Fruit fly (Drosophila melanogaster) whole organism, embryonic: ENCODE results near the gene pan.
A peak's percentile ranks its signal among the peaks of the same experiment; 100 is the strongest.

Experiments
- Asciz ChIP-seq: fragments of 200-800 bp; sonication (Bioruptor generic); optimal IDR thresholded peaks from 2 replicates; lab custom pipeline; 2017; ENCODE audit warnings: missing biosample characterization, mild to moderate bottlenecking, missing genetic modification characterization, missing genetic modification reagents
- BEAF-32 ChIP-seq: fragments of 200-800 bp; sonication (Bioruptor generic); optimal IDR thresholded peaks from 3 replicates; lab custom pipeline; 2017; ENCODE audit warnings: missing biosample characterization, missing genetic modification characterization, mild to moderate bottlenecking, moderate library complexity, missing genetic modification reagents
- BtbVII ChIP-seq: fragments of 200-800 bp; sonication (Bioruptor generic); optimal IDR thresholded peaks from 3 replicates; lab custom pipeline; 2017; ENCODE audit warnings: missing biosample characterization, mild to moderate bottlenecking, missing genetic modification characterization
- CG10274 ChIP-seq: fragments of 200-800 bp; sonication (Bioruptor generic); optimal IDR thresholded peaks from 3 replicates; lab custom pipeline; 2017; ENCODE audit warnings: missing biosample characterization, mild to moderate bottlenecking, missing genetic modification characterization
- CG10462 ChIP-seq: fragments of 200-800 bp; sonication (Bioruptor generic); optimal IDR thresholded peaks from 2 replicates; lab custom pipeline; 2016; ENCODE audit warnings: missing biosample characterization, missing genetic modification characterization
- CG11560 ChIP-seq: fragments of 200-800 bp; sonication (Bioruptor generic); IDR thresholded peaks from 3 replicates; pipeline ENCODE4 v1.3.6; 2022; ENCODE audit warnings: missing biosample characterization, missing genetic modification characterization
- CG11695 ChIP-seq: fragments of 200-800 bp; sonication (Bioruptor generic); IDR thresholded peaks from 3 replicates; pipeline ENCODE4 v1.3.6; 2022; ENCODE audit warnings: missing biosample characterization, missing genetic modification characterization
- CG11723 ChIP-seq: fragments of 200-800 bp; sonication (Bioruptor generic); optimal IDR thresholded peaks from 2 replicates; lab custom pipeline; 2017; ENCODE audit warnings: missing biosample characterization, mild to moderate bottlenecking, missing genetic modification characterization
- CG13894 ChIP-seq: fragments of 200-800 bp; sonication (Bioruptor generic); optimal IDR thresholded peaks from 3 replicates; lab custom pipeline; 2018; ENCODE audit warnings: missing biosample characterization, mild to moderate bottlenecking, missing genetic modification characterization, moderate library complexity
- CG14860 ChIP-seq: fragments of 200-800 bp; sonication (Bioruptor generic); IDR thresholded peaks from 3 replicates; pipeline ENCODE4 v1.3.6; 2022; ENCODE audit warnings: missing biosample characterization, missing genetic modification characterization; ENCODE audit not compliant: partially characterized antibody
- CG15073 ChIP-seq: fragments of 200-800 bp; sonication (Bioruptor generic); optimal IDR thresholded peaks from 2 replicates; lab custom pipeline; 2016; ENCODE audit warnings: missing biosample characterization, missing genetic modification characterization
- CG15514 ChIP-seq: fragments of 200-800 bp; sonication (Bioruptor generic); optimal IDR thresholded peaks from 3 replicates; lab custom pipeline; 2017; ENCODE audit warnings: missing biosample characterization, missing genetic modification characterization, mild to moderate bottlenecking, moderate library complexity, missing genetic modification reagents
- CG17186 ChIP-seq: fragments of 200-800 bp; sonication (Bioruptor generic); optimal IDR thresholded peaks from 3 replicates; lab custom pipeline; 2017; ENCODE audit warnings: missing biosample characterization, missing genetic modification reagents, missing genetic modification characterization
- CG2116 ChIP-seq: fragments of 200-800 bp; sonication (Bioruptor generic); optimal IDR thresholded peaks from 3 replicates; lab custom pipeline; 2018; ENCODE audit warnings: missing biosample characterization, mild to moderate bottlenecking, missing genetic modification characterization
- CG2129 ChIP-seq: fragments of 200-800 bp; sonication (Bioruptor generic); IDR thresholded peaks from 2 replicates; pipeline ENCODE4 v1.3.6; 2022; ENCODE audit warnings: missing biosample characterization, missing genetic modification characterization; ENCODE audit not compliant: partially characterized antibody
- CG31441 ChIP-seq: fragments of 200-800 bp; sonication (Bioruptor generic); IDR thresholded peaks from 2 replicates; pipeline ENCODE4 v1.3.6; 2022; ENCODE audit warnings: missing biosample characterization, missing genetic modification characterization
- CG34376 ChIP-seq: fragments of 200-800 bp; sonication (Bioruptor generic); optimal IDR thresholded peaks from 2 replicates; lab custom pipeline; 2018; ENCODE audit warnings: missing biosample characterization, mild to moderate bottlenecking, missing genetic modification characterization
- CG4328 ChIP-seq: fragments of 200-800 bp; sonication (Bioruptor generic); optimal IDR thresholded peaks from 3 replicates; lab custom pipeline; 2017; ENCODE audit warnings: missing biosample characterization, missing genetic modification reagents, missing genetic modification characterization
- CG4424 ChIP-seq: fragments of 200-800 bp; sonication (Bioruptor generic); optimal IDR thresholded peaks from 3 replicates; lab custom pipeline; 2016; ENCODE audit warnings: missing biosample characterization, missing genetic modification characterization
- CG5953 ChIP-seq: fragments of 200-800 bp; sonication (Bioruptor generic); IDR thresholded peaks from 2 replicates; pipeline ENCODE4 v1.3.6; 2022; ENCODE audit warnings: missing biosample characterization, missing genetic modification characterization
- CG6272 ChIP-seq: fragments of 200-800 bp; sonication (Bioruptor generic); IDR thresholded peaks from 2 replicates; pipeline ENCODE4 v1.3.6; 2022; ENCODE audit warnings: missing biosample characterization, missing genetic modification characterization
- CG7786 ChIP-seq: fragments of 200-800 bp; sonication (Bioruptor generic); optimal IDR thresholded peaks from 2 replicates; lab custom pipeline; 2016; ENCODE audit warnings: missing biosample characterization, missing genetic modification characterization
- Dek ChIP-seq: fragments of 200-800 bp; sonication (Bioruptor generic); optimal IDR thresholded peaks from 3 replicates; lab custom pipeline; 2019; ENCODE audit warnings: missing biosample characterization, mild to moderate bottlenecking, missing genetic modification characterization, moderate library complexity
- E2f1 ChIP-seq: fragments of 200-800 bp; sonication (Bioruptor generic); IDR thresholded peaks from 2 replicates; pipeline ENCODE4 v1.3.6; 2022; ENCODE audit warnings: missing biosample characterization, missing genetic modification characterization
- HmgD ChIP-seq: fragments of 200-800 bp; sonication (Bioruptor generic); optimal IDR thresholded peaks from 3 replicates; lab custom pipeline; 2016; ENCODE audit warnings: missing biosample characterization, missing genetic modification characterization
- Med ChIP-seq: fragments of 200-800 bp; sonication (Bioruptor generic); peaks from one replicate; lab custom pipeline; 2016; ENCODE audit warnings: missing biosample characterization, missing genetic modification characterization, mild to moderate bottlenecking, inconsistent platforms, moderate library complexity
- Nf-YA ChIP-seq: fragments of 200-800 bp; sonication (Bioruptor generic); IDR thresholded peaks from 2 replicates; pipeline ENCODE4 v1.3.6; 2022; ENCODE audit warnings: missing biosample characterization, missing genetic modification characterization
- Oaz ChIP-seq: fragments of 200-800 bp; sonication (Bioruptor generic); IDR thresholded peaks from 2 replicates; pipeline ENCODE4 v1.3.6; 2022; ENCODE audit warnings: missing biosample characterization, missing genetic modification characterization
- Trl ChIP-seq, 3 experiments: fragments of >200 bp in 2 of 3; fragments of 200-800 bp in 1 of 3; sonication (Bioruptor generic) in 1 of 3; optimal IDR thresholded peaks; 2 replicates in 1 of 3; 3 replicates in 2 of 3; lab custom pipeline; 2016 to 2017; ENCODE audit warnings: missing biosample characterization in 1 of 3, missing genetic modification characterization in 1 of 3
- al ChIP-seq: fragments of 200-800 bp; sonication (Bioruptor generic); IDR thresholded peaks from 2 replicates; pipeline ENCODE4 v1.3.6; 2022; ENCODE audit warnings: missing biosample characterization, missing genetic modification characterization
- bcd ChIP-seq: fragments of 200-800 bp; sonication (Bioruptor generic); optimal IDR thresholded peaks from 2 replicates; lab custom pipeline; 2017; ENCODE audit warnings: missing biosample characterization, mild to moderate bottlenecking, missing genetic modification characterization
- corto ChIP-seq: fragments of 200-800 bp; sonication (Bioruptor generic); optimal IDR thresholded peaks from 2 replicates; lab custom pipeline; 2016; ENCODE audit warnings: missing biosample characterization, mild to moderate bottlenecking, missing genetic modification characterization, moderate library complexity
- crc ChIP-seq: fragments of 200-800 bp; sonication (Bioruptor generic); optimal IDR thresholded peaks from 2 replicates; lab custom pipeline; 2016; ENCODE audit warnings: missing biosample characterization, missing genetic modification characterization
- fd3F ChIP-seq: fragments of 200-800 bp; sonication (Bioruptor generic); optimal IDR thresholded peaks from 2 replicates; lab custom pipeline; 2018; ENCODE audit warnings: missing biosample characterization, mild to moderate bottlenecking, missing genetic modification characterization, moderate library complexity
- fu2 ChIP-seq: fragments of 200-800 bp; sonication (Bioruptor generic); optimal IDR thresholded peaks from 2 replicates; lab custom pipeline; 2016; ENCODE audit warnings: missing biosample characterization, missing genetic modification characterization
- gcm2 ChIP-seq: fragments of 200-800 bp; sonication (Bioruptor generic); optimal IDR thresholded peaks from 2 replicates; lab custom pipeline; 2016; ENCODE audit warnings: missing biosample characterization, missing genetic modification characterization
- gfzf ChIP-seq: fragments of 200-800 bp; sonication (Bioruptor generic); optimal IDR thresholded peaks from 2 replicates; lab custom pipeline; 2016; ENCODE audit warnings: missing biosample characterization, mild to moderate bottlenecking, missing genetic modification characterization, moderate library complexity
- ham ChIP-seq: fragments of 200-800 bp; sonication (Bioruptor generic); IDR thresholded peaks from 2 replicates; pipeline ENCODE4 v1.3.6; 2022; ENCODE audit warnings: missing biosample characterization, missing genetic modification characterization
- ind ChIP-seq: fragments of 200-800 bp; sonication (Bioruptor generic); optimal IDR thresholded peaks from 3 replicates; lab custom pipeline; 2016; ENCODE audit warnings: missing biosample characterization, missing genetic modification characterization
- ken ChIP-seq: fragments of 200-800 bp; sonication (Bioruptor generic); IDR thresholded peaks from 3 replicates; pipeline ENCODE4 v1.3.6; 2022; ENCODE audit warnings: missing biosample characterization, missing genetic modification characterization
- org-1 ChIP-seq: fragments of 200-800 bp; sonication (Bioruptor generic); optimal IDR thresholded peaks from 2 replicates; lab custom pipeline; 2017; ENCODE audit warnings: missing biosample characterization, missing genetic modification characterization
- peb ChIP-seq: fragments of 200-800 bp; sonication (Bioruptor generic); IDR thresholded peaks from 2 replicates; pipeline ENCODE4 v1.3.6; 2022; ENCODE audit warnings: missing biosample characterization, missing genetic modification characterization
- pum ChIP-seq: fragments of 200-800 bp; sonication (Bioruptor generic); optimal IDR thresholded peaks from 2 replicates; lab custom pipeline; 2016; ENCODE audit warnings: missing biosample characterization, missing genetic modification characterization
- scrt ChIP-seq: fragments of 200-800 bp; sonication (Bioruptor generic); optimal IDR thresholded peaks from 2 replicates; lab custom pipeline; 2018; ENCODE audit warnings: missing biosample characterization, mild to moderate bottlenecking, missing genetic modification characterization, moderate library complexity
- sob ChIP-seq: fragments of 200-800 bp; sonication (Bioruptor generic); IDR thresholded peaks from 2 replicates; pipeline ENCODE4 v1.3.6; 2022; ENCODE audit warnings: missing biosample characterization, missing genetic modification characterization
- trh ChIP-seq: fragments of 200-800 bp; sonication (Bioruptor generic); optimal IDR thresholded peaks from 2 replicates; lab custom pipeline; 2016; ENCODE audit warnings: missing biosample characterization, missing genetic modification characterization
- vvl ChIP-seq: fragments of 200-800 bp; sonication (Bioruptor generic); IDR thresholded peaks from 2 replicates; pipeline ENCODE4 v1.3.6; 2022; ENCODE audit warnings: missing biosample characterization, missing genetic modification characterization
- wek ChIP-seq: fragments of 200-800 bp; sonication (Bioruptor generic); optimal IDR thresholded peaks from 3 replicates; lab custom pipeline; 2018; ENCODE audit warnings: missing biosample characterization, mild to moderate bottlenecking, missing genetic modification characterization, moderate library complexity
- wor ChIP-seq: fragments of 200-800 bp; sonication (Bioruptor generic); IDR thresholded peaks from 2 replicates; pipeline ENCODE4 v1.3.6; 2022; ENCODE audit warnings: missing biosample characterization, missing genetic modification characterization

The pan gene

DNA sequence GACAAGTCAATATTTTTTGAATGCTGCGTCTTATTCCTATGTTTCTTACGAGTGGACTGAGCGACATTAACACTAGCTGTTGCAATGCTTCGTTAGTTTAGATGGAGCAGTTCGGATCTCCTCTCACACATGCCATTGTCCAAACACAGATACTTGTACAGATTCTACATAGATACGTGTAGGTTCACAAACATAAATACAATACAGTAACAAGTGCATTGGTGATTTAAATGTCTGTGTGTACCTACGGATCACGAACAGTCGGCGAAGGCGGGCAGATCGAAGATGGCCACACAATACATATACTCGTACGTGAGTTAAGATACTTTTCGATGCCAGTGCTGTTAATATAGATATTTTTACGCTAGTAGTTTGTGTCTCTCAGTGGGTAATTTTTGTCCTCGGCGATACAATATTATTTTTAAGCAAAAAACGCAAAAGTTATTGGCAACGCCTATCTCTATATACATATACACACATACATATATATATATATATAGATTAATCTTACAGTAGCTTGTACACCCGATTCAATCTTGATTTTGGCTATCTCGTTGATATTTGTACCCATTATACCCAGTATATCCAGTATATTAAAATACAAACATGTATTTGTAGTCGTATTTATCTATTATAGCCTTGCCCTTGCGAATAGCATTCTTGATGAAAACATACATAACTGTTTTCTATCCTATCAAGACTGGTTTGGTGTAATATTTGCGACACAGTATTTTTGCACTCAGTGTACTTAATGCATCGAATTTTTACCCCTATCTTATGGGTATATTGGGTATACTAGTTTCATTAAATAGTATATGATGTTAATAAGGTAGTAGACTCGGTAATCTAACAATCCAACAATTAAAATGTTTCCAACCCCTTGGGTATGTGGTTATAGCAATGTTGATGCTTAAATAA lies 12.6 kb upstream of the pan start, which contains the start of gene ci (continued):
- TF ChIP-seq Trl (optimal IDR thresholded peaks at IDR 0.05; lab: Kevin White, UChicago) = peak in 1 of 2 experiments; percentile 12
- TF ChIP-seq Trl (GFP tag; optimal IDR thresholded peaks at IDR 0.05; lab: Kevin White, UChicago) = no peak
- TF ChIP-seq corto (GFP tag; lab: Kevin White, UChicago) = no peak
- no peak for TF ChIP-seq CG15514 (GFP tag; lab: Kevin White, UChicago)
- TF ChIP-seq CG11695 (GFP tag; lab: Robert Waterston, UW) = 0 out of 3 replicates have a peak, but pooled peaks have one; percentile 16
- TF ChIP-seq al (GFP tag; lab: Robert Waterston, UW) = no peak
- peak; percentile 72 for TF ChIP-seq CG4328 (GFP tag; lab: Kevin White, UChicago)
- no peak for TF ChIP-seq CG10274 (GFP tag; lab: Kevin White, UChicago)
- no peak for TF ChIP-seq Asciz
- TF ChIP-seq CG2116 (GFP tag; lab: Kevin White, UChicago) = no peak
- TF ChIP-seq fd3F (GFP tag; lab: Kevin White, UChicago) = no peak
- TF ChIP-seq crc = no peak
- no peak for TF ChIP-seq scrt (GFP tag; lab: Kevin White, UChicago)
- no peak for TF ChIP-seq CG2129 (GFP tag; lab: Robert Waterston, UW)
- TF ChIP-seq gfzf (GFP tag; lab: Kevin White, UChicago) = peak; percentile 16
- TF ChIP-seq CG11723 (GFP tag; lab: Kevin White, UChicago) = peak; percentile 40
- no peak for TF ChIP-seq ken
- peak; percentile 94 for TF ChIP-seq CG34376 (GFP tag; lab: Kevin White, UChicago)
- TF ChIP-seq CG6272 (GFP tag; lab: Robert Waterston, UW) = no peak
- TF ChIP-seq HmgD (GFP tag; lab: Kevin White, UChicago) = peak; percentile 0
- no peak for TF ChIP-seq gcm2 (GFP tag; lab: Kevin White, UChicago)
- no peak for TF ChIP-seq E2f1 (GFP tag; lab: Robert Waterston, UW)
- no peak for TF ChIP-seq trh (GFP tag; lab: Kevin White, UChicago)
- TF ChIP-seq bcd (GFP tag; lab: Kevin White, UChicago) = no peak
- no peak for TF ChIP-seq pum (GFP tag; lab: Kevin White, UChicago)
- TF ChIP-seq BEAF-32 (GFP tag; lab: Kevin White, UChicago) = peak; percentile 2
- no peak for TF ChIP-seq Dek (tag; lab: Kevin White, UChicago)
- TF ChIP-seq CG31441 (GFP tag; lab: Robert Waterston, UW) = no peak
- TF ChIP-seq CG14860 (GFP tag; lab: Robert Waterston, UW) = no peak
- peak; percentile 55 for TF ChIP-seq wek
- TF ChIP-seq peb = 0 out of 2 replicates have a peak, but pooled peaks have one; percentile 25
- TF ChIP-seq org-1 (GFP tag; lab: Kevin White, UChicago) = no peak
- no peak for TF ChIP-seq Oaz (GFP tag; lab: Robert Waterston, UW)
- TF ChIP-seq Med = peak; percentile 84
- no peak for TF ChIP-seq CG17186
- no peak for TF ChIP-seq fu2
- no peak for TF ChIP-seq Nf-YA (GFP tag; lab: Robert Waterston, UW)
- no peak for TF ChIP-seq BtbVII (GFP tag; lab: Kevin White, UChicago)
- TF ChIP-seq CG11560 (tag; lab: Robert Waterston, UW) = no peak
- no peak for TF ChIP-seq CG10462
- TF ChIP-seq CG5953 (GFP tag; lab: Robert Waterston, UW) = no peak
- no peak for TF ChIP-seq CG7786 (GFP tag; lab: Kevin White, UChicago)
- no peak for TF ChIP-seq ham (GFP tag; lab: Robert Waterston, UW)
- TF ChIP-seq vvl (GFP tag; lab: Robert Waterston, UW) = peak; percentile 42; the same call in 1 of the 2 replicates
- no peak for TF ChIP-seq CG15073 (GFP tag; lab: Kevin White, UChicago)
- no peak; the same call in 1 of the 2 replicates for TF ChIP-seq sob
- TF ChIP-seq ind (GFP tag; lab: Kevin White, UChicago) = no peak
- no peak for TF ChIP-seq CG4424
- TF ChIP-seq CG13894 = peak; percentile 74
- TF ChIP-seq wor (GFP tag; lab: Robert Waterston, UW) = no peak
